Worm (Caenorhabditis elegans) whole organism, L3 larva: ENCODE results near the gene cnc-10.

Experiments
- daf-12 ChIP-seq: fragments of 150-350 bp; optimal IDR thresholded peaks from 2 replicates; lab custom pipeline; 2014; ENCODE audit warnings: missing biosample characterization, missing genetic modification reagents, missing genetic modification characterization
- elt-3 ChIP-seq, 3 experiments: fragments of 150-350 bp in 1 of 3; sonication (generic microtip) in 2 of 3; optimal IDR thresholded peaks; 2 replicates in 2 of 3; 4 replicates in 1 of 3; lab custom pipeline; 2014 to 2017; ENCODE audit warnings: missing biosample characterization in 3 of 3, missing genetic modification characterization in 3 of 3
- fkh-2 ChIP-seq: fragments of 150-350 bp; optimal IDR thresholded peaks from 2 replicates; lab custom pipeline; 2014; ENCODE audit warnings: missing biosample characterization, missing genetic modification reagents, missing genetic modification characterization
- fos-1 ChIP-seq: fragments of 150-350 bp; optimal IDR thresholded peaks from 2 replicates; lab custom pipeline; 2014; ENCODE audit warnings: missing biosample characterization, missing genetic modification characterization
- lin-39 ChIP-seq: fragments of 150-350 bp; optimal IDR thresholded peaks from 2 replicates; lab custom pipeline; 2018; ENCODE audit warnings: missing biosample characterization, missing genetic modification reagents, missing genetic modification characterization
- nhr-43 ChIP-seq: sonication (generic microtip); optimal IDR thresholded peaks from 2 replicates; lab custom pipeline; 2016; ENCODE audit warnings: mild to moderate bottlenecking, missing genetic modification characterization, missing compliant biosample characterization; ENCODE audit not compliant: poor library complexity, severe bottlenecking
- nhr-77 ChIP-seq: fragments of 150-350 bp; optimal IDR thresholded peaks from 2 replicates; lab custom pipeline; 2014; ENCODE audit warnings: missing biosample characterization, missing genetic modification characterization
- tbx-2 ChIP-seq: sonication (generic microtip); optimal IDR thresholded peaks from 2 replicates; lab custom pipeline; 2016; ENCODE audit warnings: mild to moderate bottlenecking, missing genetic modification characterization, missing compliant biosample characterization
- unc-62 ChIP-seq: fragments of 150-350 bp; sonication (generic microtip); optimal IDR thresholded peaks from 4 replicates; lab custom pipeline; 2014; ENCODE audit warnings: missing biosample characterization, missing genetic modification reagents, missing genetic modification characterization
- ztf-4 ChIP-seq: fragments of 150-350 bp; optimal IDR thresholded peaks from 2 replicates; lab custom pipeline; 2014; ENCODE audit warnings: missing biosample characterization, missing genetic modification characterization

DNA sequence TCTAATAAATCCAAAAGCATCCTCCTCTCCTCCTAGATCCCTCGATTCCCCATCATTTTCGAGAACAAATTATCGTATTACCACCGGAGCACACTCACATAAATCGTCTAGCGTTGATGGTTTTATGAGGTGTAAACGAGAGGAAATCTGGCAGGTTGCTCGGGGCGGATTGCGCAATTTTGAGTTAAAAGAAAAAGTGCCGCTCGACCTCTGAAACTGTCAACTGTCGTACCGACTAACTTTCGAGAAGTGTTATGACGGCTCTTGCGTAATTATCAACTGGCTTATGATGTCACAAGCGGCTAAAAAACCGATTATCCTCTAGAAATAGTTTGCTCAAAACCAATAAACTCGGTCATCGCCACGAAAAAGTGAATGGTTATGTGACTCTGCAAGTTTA, 23.4 kb downstream of the cnc-10 start:
- TF ChIP-seq ztf-4 (tag; lab: Kevin White, UChicago) (no peak), fkh-2 (tag; lab: Kevin White, UChicago) (no peak), unc-62 (GFP tag; lab: Kevin White, UChicago) (no peak), elt-3 (tag; optimal IDR thresholded peaks at IDR 0.05; lab: Kevin White, UChicago) (no peak), daf-12 (tag; lab: Kevin White, UChicago) (no peak), tbx-2 (no peak), fos-1 (no peak), nhr-77 (tag; lab: Kevin White, UChicago) (no peak), lin-39 (tag; lab: Kevin White, UChicago) (no peak), nhr-43 (tag; lab: Kevin White, UChicago) (no peak)
